Worm (Caenorhabditis elegans) whole organism, mixed stage, embryonic: ENCODE data around the gene str-207.

Experiments
- blmp-1 ChIP-seq: fragments of 150-350 bp; optimal IDR thresholded peaks from 2 replicates; lab custom pipeline; 2014; ENCODE audit warnings: missing biosample characterization, missing genetic modification characterization
- elt-1 ChIP-seq: sonication (generic microtip); optimal IDR thresholded peaks from 2 replicates; lab custom pipeline; 2017; ENCODE audit warnings: missing genetic modification characterization, mild to moderate bottlenecking, missing compliant biosample characterization, antibody characterized with exemption, moderate library complexity, borderline replicate concordance; ENCODE audit not compliant: insufficient read depth
- lin-13 ChIP-seq: fragments of 150-350 bp; optimal IDR thresholded peaks from 2 replicates; lab custom pipeline; 2014; ENCODE audit warnings: missing biosample characterization, missing genetic modification characterization
- nhr-237 ChIP-seq: fragments of 150-350 bp; optimal IDR thresholded peaks from 2 replicates; lab custom pipeline; 2014; ENCODE audit warnings: missing biosample characterization, missing genetic modification characterization
- nhr-28 ChIP-seq: fragments of 150-350 bp; optimal IDR thresholded peaks from 2 replicates; lab custom pipeline; 2014; ENCODE audit warnings: missing biosample characterization, missing genetic modification characterization

DNA sequence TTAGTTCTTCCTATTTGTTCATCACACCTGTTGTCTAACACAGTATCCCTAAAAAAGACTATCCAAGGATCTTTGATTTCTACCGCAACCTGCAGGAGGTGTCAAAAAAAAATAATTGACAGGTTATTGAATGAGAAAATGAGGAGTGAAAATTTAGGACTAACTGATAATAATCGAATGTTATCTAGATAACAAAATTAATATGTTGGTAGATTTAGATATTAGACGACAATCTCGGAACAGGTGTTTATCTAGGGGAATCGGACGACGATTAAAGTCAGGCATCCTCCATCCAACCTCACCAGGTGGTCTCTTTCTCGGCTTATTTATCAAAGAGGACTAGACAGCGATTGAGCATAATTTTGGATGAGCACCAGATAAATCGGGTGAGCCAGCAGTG is 17.2 kb downstream of the str-207 start:
- TF ChIP-seq blmp-1 (tag; lab: Kevin White, UChicago), result no peak
- peak; percentile 97 for TF ChIP-seq elt-1
- no peak for TF ChIP-seq lin-13 (tag; lab: Kevin White, UChicago)
- TF ChIP-seq nhr-28 (tag; lab: Kevin White, UChicago), result no peak
- TF ChIP-seq nhr-237 (tag; lab: Kevin White, UChicago), result no peak
